Fruit fly (Drosophila melanogaster) whole organism, embryonic: ENCODE results near the gene CG7367.

ENCODE experiments used
- Abd-B ChIP-seq: fragments of 200-800 bp; sonication (Bioruptor generic); optimal IDR thresholded peaks from 2 replicates; lab custom pipeline; 2018; ENCODE audit warnings: missing biosample characterization, mild to moderate bottlenecking, missing genetic modification characterization, moderate library complexity
- Ada2b ChIP-seq: fragments of 200-800 bp; sonication (Bioruptor generic); IDR thresholded peaks from 2 replicates; pipeline ENCODE4 v1.3.6; 2022; ENCODE audit warnings: missing biosample characterization, missing genetic modification characterization
- Aef1 ChIP-seq: fragments of 200-800 bp; sonication (Bioruptor generic); IDR thresholded peaks from 3 replicates; pipeline ENCODE4 v1.3.6; 2022; ENCODE audit warnings: missing biosample characterization, missing genetic modification characterization
- Asciz ChIP-seq: fragments of 200-800 bp; sonication (Bioruptor generic); optimal IDR thresholded peaks from 2 replicates; lab custom pipeline; 2017; ENCODE audit warnings: missing biosample characterization, mild to moderate bottlenecking, missing genetic modification characterization, missing genetic modification reagents
- CG10267 ChIP-seq: fragments of 200-800 bp; sonication (Bioruptor generic); optimal IDR thresholded peaks from 2 replicates; lab custom pipeline; 2018; ENCODE audit warnings: missing biosample characterization, mild to moderate bottlenecking, missing genetic modification characterization, moderate library complexity
- CG10431 ChIP-seq: fragments of 200-800 bp; sonication (Bioruptor generic); optimal IDR thresholded peaks from 3 replicates; lab custom pipeline; 2018; ENCODE audit warnings: missing biosample characterization, mild to moderate bottlenecking, missing genetic modification characterization
- CG10979 ChIP-seq: fragments of 200-800 bp; sonication (Bioruptor generic); optimal IDR thresholded peaks from 2 replicates; lab custom pipeline; 2018; ENCODE audit warnings: missing biosample characterization, mild to moderate bottlenecking, missing genetic modification characterization, moderate library complexity
- CG13296 ChIP-seq: fragments of 200-800 bp; sonication (Bioruptor generic); optimal IDR thresholded peaks from 3 replicates; lab custom pipeline; 2018; ENCODE audit warnings: missing biosample characterization, mild to moderate bottlenecking, missing genetic modification characterization
- CG14050 ChIP-seq: fragments of 200-800 bp; sonication (Bioruptor generic); IDR thresholded peaks from 3 replicates; pipeline ENCODE4 v1.3.6; 2022; ENCODE audit warnings: missing biosample characterization, missing genetic modification characterization
- CG17359 ChIP-seq: fragments of 200-800 bp; sonication (Bioruptor generic); optimal IDR thresholded peaks from 3 replicates; lab custom pipeline; 2018; ENCODE audit warnings: missing biosample characterization, mild to moderate bottlenecking, missing genetic modification characterization, moderate library complexity
- CG17829 ChIP-seq: fragments of 200-800 bp; optimal IDR thresholded peaks from 2 replicates; lab custom pipeline; 2019; ENCODE audit warnings: missing biosample characterization, mild to moderate bottlenecking, missing genetic modification characterization, moderate library complexity
- CG18262 ChIP-seq: fragments of 200-800 bp; optimal IDR thresholded peaks from 3 replicates; lab custom pipeline; 2019; ENCODE audit warnings: missing biosample characterization, mild to moderate bottlenecking, missing genetic modification characterization, moderate library complexity
- CG31441 ChIP-seq: fragments of 200-800 bp; sonication (Bioruptor generic); IDR thresholded peaks from 2 replicates; pipeline ENCODE4 v1.3.6; 2022; ENCODE audit warnings: missing biosample characterization, missing genetic modification characterization
- CG3163 ChIP-seq: fragments of 200-800 bp; sonication (Bioruptor generic); optimal IDR thresholded peaks from 3 replicates; lab custom pipeline; 2016; ENCODE audit warnings: missing biosample characterization, missing genetic modification characterization
- CG3995 ChIP-seq: fragments of 200-800 bp; sonication (Bioruptor generic); optimal IDR thresholded peaks from 3 replicates; lab custom pipeline; 2016; ENCODE audit warnings: missing biosample characterization, missing genetic modification characterization
- CG7839 ChIP-seq: fragments of 200-800 bp; sonication (Bioruptor generic); optimal IDR thresholded peaks from 3 replicates; lab custom pipeline; 2018; ENCODE audit warnings: missing biosample characterization, mild to moderate bottlenecking, missing genetic modification characterization, moderate library complexity
- CG8924 ChIP-seq: fragments of 200-800 bp; optimal IDR thresholded peaks from 3 replicates; lab custom pipeline; 2019; ENCODE audit warnings: missing biosample characterization, mild to moderate bottlenecking, missing genetic modification characterization, moderate library complexity
- CG9727 ChIP-seq: fragments of 200-800 bp; sonication (Bioruptor generic); optimal IDR thresholded peaks from 3 replicates; lab custom pipeline; 2017; ENCODE audit warnings: missing biosample characterization, mild to moderate bottlenecking, missing genetic modification characterization
- D19A ChIP-seq: fragments of 200-800 bp; optimal IDR thresholded peaks from 3 replicates; lab custom pipeline; 2019; ENCODE audit warnings: missing biosample characterization, mild to moderate bottlenecking, missing genetic modification characterization, moderate library complexity
- Deaf1 ChIP-seq: fragments of 200-800 bp; optimal IDR thresholded peaks from 3 replicates; lab custom pipeline; 2019; ENCODE audit warnings: missing biosample characterization, mild to moderate bottlenecking, missing genetic modification characterization, moderate library complexity
- Drgx ChIP-seq: fragments of 200-800 bp; sonication (Bioruptor generic); IDR thresholded peaks from 2 replicates; pipeline ENCODE4 v1.3.6; 2022; ENCODE audit warnings: missing biosample characterization, missing genetic modification characterization
- E2f1 ChIP-seq: fragments of 200-800 bp; sonication (Bioruptor generic); IDR thresholded peaks from 2 replicates; pipeline ENCODE4 v1.3.6; 2022; ENCODE audit warnings: missing biosample characterization, missing genetic modification characterization
- E2f2 ChIP-seq: fragments of 200-800 bp; sonication (Bioruptor generic); IDR thresholded peaks from 2 replicates; pipeline ENCODE4 v1.3.6; 2022; ENCODE audit warnings: missing biosample characterization, missing genetic modification characterization
- Ets65A ChIP-seq: fragments of 200-800 bp; sonication (Bioruptor generic); peaks from one replicate; lab custom pipeline; 2016; ENCODE audit warnings: missing biosample characterization, missing genetic modification characterization
- Fer1 ChIP-seq: fragments of 200-800 bp; sonication (Bioruptor generic); optimal IDR thresholded peaks from 2 replicates; lab custom pipeline; 2017; ENCODE audit warnings: missing biosample characterization, mild to moderate bottlenecking, missing genetic modification characterization
- Fer2 ChIP-seq: fragments of 200-800 bp; sonication (Bioruptor generic); optimal IDR thresholded peaks from 2 replicates; lab custom pipeline; 2018; ENCODE audit warnings: missing biosample characterization, mild to moderate bottlenecking, missing genetic modification characterization, moderate library complexity
- Jarid2 ChIP-seq: fragments of 200-800 bp; sonication (Bioruptor generic); optimal IDR thresholded peaks from 3 replicates; lab custom pipeline; 2017; ENCODE audit warnings: mild to moderate bottlenecking, missing biosample characterization, missing genetic modification reagents, missing genetic modification characterization
- Six4 ChIP-seq: fragments of 200-800 bp; sonication (Bioruptor generic); optimal IDR thresholded peaks from 2 replicates; lab custom pipeline; 2016; ENCODE audit warnings: missing biosample characterization, missing genetic modification characterization
- Sox102F ChIP-seq: fragments of 200-800 bp; sonication (Bioruptor generic); optimal IDR thresholded peaks from 2 replicates; lab custom pipeline; 2018; ENCODE audit warnings: missing biosample characterization, mild to moderate bottlenecking, missing genetic modification characterization, moderate library complexity
- Sry-δ ChIP-seq: fragments of 200-800 bp; sonication (Bioruptor generic); optimal IDR thresholded peaks from 2 replicates; lab custom pipeline; 2016; ENCODE audit warnings: missing biosample characterization, missing genetic modification characterization
- al ChIP-seq: fragments of 200-800 bp; sonication (Bioruptor generic); IDR thresholded peaks from 2 replicates; pipeline ENCODE4 v1.3.6; 2022; ENCODE audit warnings: missing biosample characterization, missing genetic modification characterization
- br ChIP-seq: fragments of >200 bp; optimal IDR thresholded peaks from 2 replicates; lab custom pipeline; 2017
- bsh ChIP-seq, 2 experiments: fragments of 200-800 bp; sonication (Bioruptor generic); optimal IDR thresholded peaks; 2 replicates each; lab custom pipeline; 2017 to 2018; ENCODE audit warnings: mild to moderate bottlenecking in 2 of 2, missing biosample characterization in 2 of 2, missing genetic modification characterization in 2 of 2, moderate library complexity in 1 of 2
- btn ChIP-seq: fragments of 200-800 bp; sonication (Bioruptor generic); optimal IDR thresholded peaks from 2 replicates; lab custom pipeline; 2016; ENCODE audit warnings: missing biosample characterization, missing genetic modification characterization
- dmrt99B ChIP-seq: fragments of 200-800 bp; sonication (Bioruptor generic); optimal IDR thresholded peaks from 2 replicates; lab custom pipeline; 2018; ENCODE audit warnings: missing biosample characterization, mild to moderate bottlenecking, missing genetic modification characterization, moderate library complexity
- esg ChIP-seq: fragments of 200-800 bp; sonication (Bioruptor generic); conservative IDR thresholded peaks from 2 replicates; pipeline ENCODE4 v1.3.6; 2022; ENCODE audit warnings: missing biosample characterization, missing genetic modification characterization
- fd96Cb ChIP-seq: fragments of 200-800 bp; sonication (Bioruptor generic); optimal IDR thresholded peaks from 2 replicates; lab custom pipeline; 2018; ENCODE audit warnings: missing biosample characterization, mild to moderate bottlenecking, missing genetic modification characterization, moderate library complexity
- grn ChIP-seq: fragments of 200-800 bp; sonication (Bioruptor generic); optimal IDR thresholded peaks from 3 replicates; lab custom pipeline; 2017; ENCODE audit warnings: missing biosample characterization, missing genetic modification characterization
- gsb ChIP-seq: fragments of 200-800 bp; sonication (Bioruptor generic); IDR thresholded peaks from 2 replicates; pipeline ENCODE4 v1.3.6; 2022; ENCODE audit warnings: missing biosample characterization, missing genetic modification characterization
- hb ChIP-seq: fragments of 200-800 bp; sonication (Bioruptor generic); IDR thresholded peaks from 3 replicates; pipeline ENCODE4 v1.3.6; 2022; ENCODE audit warnings: missing biosample characterization, missing genetic modification characterization; ENCODE audit not compliant: partially characterized antibody
- jing ChIP-seq: fragments of 200-800 bp; sonication (Bioruptor generic); optimal IDR thresholded peaks from 2 replicates; lab custom pipeline; 2018; ENCODE audit warnings: missing biosample characterization, mild to moderate bottlenecking, missing genetic modification characterization
- onecut ChIP-seq: fragments of 200-800 bp; sonication (Bioruptor generic); IDR thresholded peaks from 2 replicates; pipeline ENCODE4 v1.3.6; 2022; ENCODE audit warnings: missing biosample characterization, missing genetic modification characterization
- pan ChIP-seq, 4 experiments: fragments of >200 bp in 3 of 4; fragments of 200-800 bp in 1 of 4; sonication (Bioruptor generic) in 1 of 4; optimal IDR thresholded peaks in 3 of 4; IDR thresholded peaks in 1 of 4; 2 replicates each; pipeline versions ENCODE4 v1.3.6 to Lab custom; 2017 to 2022; ENCODE audit warnings: missing biosample characterization in 2 of 4, missing genetic modification characterization in 2 of 4, mixed read lengths in 1 of 4
- prd ChIP-seq, 3 experiments: fragments of >200 bp in 2 of 3; fragments of 200-800 bp in 1 of 3; sonication (Bioruptor generic) in 1 of 3; optimal IDR thresholded peaks in 2 of 3; IDR thresholded peaks in 1 of 3; 2 replicates in 2 of 3; 3 replicates in 1 of 3; pipeline versions ENCODE4 v1.3.6 to Lab custom; 2017 to 2022; ENCODE audit warnings: missing biosample characterization in 1 of 3, missing genetic modification characterization in 1 of 3
- stc ChIP-seq: fragments of 200-800 bp; sonication (Bioruptor generic); IDR thresholded peaks from 2 replicates; pipeline ENCODE4 v1.3.6; 2022; ENCODE audit warnings: missing biosample characterization, missing genetic modification characterization
- tin ChIP-seq: fragments of 200-800 bp; sonication (Bioruptor generic); optimal IDR thresholded peaks from 3 replicates; lab custom pipeline; 2016; ENCODE audit warnings: missing biosample characterization, missing genetic modification characterization
- unpg ChIP-seq: fragments of 200-800 bp; sonication (Bioruptor generic); optimal IDR thresholded peaks from 3 replicates; lab custom pipeline; 2018; ENCODE audit warnings: missing biosample characterization, mild to moderate bottlenecking, missing genetic modification characterization, moderate library complexity

Gene CG7367

DNA sequence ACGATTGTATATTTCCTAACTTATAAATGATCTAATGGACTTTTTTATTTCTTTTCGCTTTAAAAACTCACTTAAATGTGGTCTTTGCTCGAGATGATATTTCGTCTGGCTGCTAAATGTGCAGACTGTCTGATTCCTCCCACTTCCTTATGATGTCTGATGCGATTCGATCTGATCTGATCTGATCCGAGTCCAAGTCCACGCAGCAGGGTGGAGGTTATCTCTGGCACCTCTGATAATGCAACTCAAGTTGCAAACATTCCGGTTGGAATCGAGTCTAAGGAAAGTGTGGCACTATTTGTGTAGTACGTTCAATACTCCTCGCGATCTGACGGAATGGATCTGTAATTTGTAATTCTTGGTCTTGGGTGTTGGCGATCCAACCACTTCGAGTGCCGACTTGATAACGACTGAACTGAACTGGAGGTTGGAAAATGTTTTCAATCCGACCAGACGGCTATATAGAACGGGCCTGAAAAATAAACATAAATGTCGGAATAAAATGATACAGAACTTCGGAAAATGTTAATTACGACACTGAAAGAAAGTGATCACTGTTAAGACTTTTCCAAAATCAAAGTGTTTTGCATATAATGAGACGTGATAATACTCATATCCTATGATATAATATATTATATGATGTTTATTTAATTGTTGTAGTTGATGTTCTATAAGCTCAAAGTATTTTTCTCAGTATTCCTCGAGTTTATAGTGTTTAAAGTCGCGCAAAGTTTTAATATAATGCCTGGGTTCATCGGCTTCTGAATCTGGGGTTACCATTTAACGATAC is 42.1 kb downstream of the CG7367 start:
- no peak for TF ChIP-seq Jarid2 (GFP tag; lab: Kevin White, UChicago)
- TF ChIP-seq Abd-B (GFP tag; lab: Kevin White, UChicago) = peak; percentile 21
- TF ChIP-seq Asciz (GFP tag; lab: Kevin White, UChicago) = peak; percentile 36
- peak; percentile 24 for TF ChIP-seq unpg (GFP tag; lab: Kevin White, UChicago)
- TF ChIP-seq fd96Cb (tag; lab: Kevin White, UChicago) = peak; percentile 38
- 0 out of 2 replicates have a peak, but pooled peaks have one; percentile 40 for TF ChIP-seq Drgx (GFP tag; lab: Robert Waterston, UW)
- TF ChIP-seq D19A = peak; percentile 18
- TF ChIP-seq Sry-δ (GFP tag; lab: Kevin White, UChicago) = no peak
- TF ChIP-seq gsb = no peak
- 0 out of 2 replicates have a peak, but pooled peaks have one; percentile 10 for TF ChIP-seq E2f1 (GFP tag; lab: Robert Waterston, UW)
- peak; percentile 27 for TF ChIP-seq CG7839 (tag; lab: Kevin White, UChicago)
- TF ChIP-seq CG10979 (tag; lab: Kevin White, UChicago) = peak; percentile 53
- TF ChIP-seq esg = 0 out of 2 replicates have a peak, but pooled peaks have one; percentile 10
- peak; percentile 23; the same call in 1 of the 2 replicates for TF ChIP-seq E2f2 (GFP tag; lab: Robert Waterston, UW)
- TF ChIP-seq CG10267 (tag; lab: Kevin White, UChicago) = peak; percentile 35
- no peak for TF ChIP-seq jing
- peak; percentile 11 for TF ChIP-seq CG9727 (GFP tag; lab: Kevin White, UChicago)
- no peak for TF ChIP-seq Ada2b (GFP tag; lab: Robert Waterston, UW)
- 0 out of 2 replicates have a peak, but pooled peaks have one; percentile 7 for TF ChIP-seq onecut (GFP tag; lab: Robert Waterston, UW)
- no peak for TF ChIP-seq CG3995 (GFP tag; lab: Kevin White, UChicago)
- peak; percentile 47 for TF ChIP-seq CG17829 (tag; lab: Kevin White, UChicago)
- 0 out of 3 replicates have a peak, but pooled peaks have one; percentile 16 for TF ChIP-seq Aef1 (GFP tag; lab: Robert Waterston, UW)
- no peak for TF ChIP-seq CG10431 (GFP tag; lab: Kevin White, UChicago)
- TF ChIP-seq Fer2 (tag; lab: Kevin White, UChicago) = no peak
- no peak for TF ChIP-seq prd (optimal IDR thresholded peaks at IDR 0.05; lab: Kevin White, UChicago)
- peak; percentile 45; the same call in 1 of the 3 replicates for TF ChIP-seq prd (GFP tag; IDR thresholded peaks at IDR 0.05; lab: Robert Waterston, UW)
- TF ChIP-seq CG18262 (tag; lab: Kevin White, UChicago) = peak; percentile 63
- TF ChIP-seq CG13296 (GFP tag; lab: Kevin White, UChicago) = no peak
- TF ChIP-seq al (GFP tag; lab: Robert Waterston, UW) = no peak
- TF ChIP-seq CG17359 (tag; lab: Kevin White, UChicago) = peak; percentile 59
- no peak for TF ChIP-seq br
- peak; percentile 55 for TF ChIP-seq CG31441
- TF ChIP-seq stc (GFP tag; lab: Robert Waterston, UW) = 0 out of 2 replicates have a peak, but pooled peaks have one; percentile 33
- no peak for TF ChIP-seq pan (optimal IDR thresholded peaks at IDR 0.05; lab: Kevin White, UChicago)
- TF ChIP-seq pan (GFP tag; optimal IDR thresholded peaks at IDR 0.05 in 1 of 2, IDR thresholded peaks at IDR 0.05 in 1 of 2) = peak in 1 of 2 experiments; percentile 51
- TF ChIP-seq Sox102F (GFP tag; lab: Kevin White, UChicago) = peak; percentile 60
- no peak for TF ChIP-seq CG3163
- TF ChIP-seq Ets65A (GFP tag; lab: Kevin White, UChicago) = peak; percentile 33
- TF ChIP-seq tin (GFP tag; lab: Kevin White, UChicago) = peak; percentile 1
- peak; percentile 53 for TF ChIP-seq grn (GFP tag; lab: Kevin White, UChicago)
- peak in 1 of 2 experiments; percentile 27 for TF ChIP-seq bsh (GFP tag; optimal IDR thresholded peaks at IDR 0.05; lab: Kevin White, UChicago)
- TF ChIP-seq Fer1 (GFP tag; lab: Kevin White, UChicago) = peak; percentile 32
- TF ChIP-seq Six4 (GFP tag; lab: Kevin White, UChicago) = peak; percentile 15
- peak; percentile 11 for TF ChIP-seq CG8924 (tag; lab: Kevin White, UChicago)
- peak; percentile 60 for TF ChIP-seq dmrt99B
- no peak for TF ChIP-seq hb (GFP tag; lab: Robert Waterston, UW)
- no peak for TF ChIP-seq btn (GFP tag; lab: Kevin White, UChicago)
- no peak for TF ChIP-seq CG14050
- TF ChIP-seq Deaf1 (tag; lab: Kevin White, UChicago) = no peak
